Fruit fly (Drosophila melanogaster): ENCODE results near the gene CG13676.
A peak's percentile ranks its signal among the peaks of the same experiment; 100 is the strongest.

The CG13676 gene

dm6 chr3L:8110171-8110570 lies 41.4 kb downstream of the CG13676 start, which contains the start of gene Nulp1 (continued):
- TF ChIP-seq rgr (GFP tag; optimal IDR thresholded peaks at IDR 0.05): peak; percentile 63
- peak; percentile 31 for TF ChIP-seq Dif (GFP tag; optimal IDR thresholded peaks at IDR 0.05; ENCODE audit: partially characterized antibody)

dm6 chr3L:8108886-8109285 lies 42.7 kb downstream of the CG13676 start, which contains the start of gene fan:
TSS of gene fan (plus strand) at chr3L:8109132.
- TF ChIP-seq foxo (GFP tag; optimal IDR thresholded peaks at IDR 0.05) (no peak), br (GFP tag; optimal IDR thresholded peaks at IDR 0.05) (no peak), psq (GFP tag; optimal IDR thresholded peaks at IDR 0.05) (no peak), Dfd (GFP tag; optimal IDR thresholded peaks at IDR 0.05) (no peak), HLH106 (tag; optimal IDR thresholded peaks at IDR 0.05) (no peak), lola (GFP tag; optimal IDR thresholded peaks at IDR 0.05) (no peak), Vsx2 (GFP tag; optimal IDR thresholded peaks at IDR 0.05; ENCODE audit: partially characterized antibody) (no peak), sv (GFP tag; optimal IDR thresholded peaks at IDR 0.05) (no peak), woc (GFP tag; optimal IDR thresholded peaks at IDR 0.05) (no peak), Hr83 (GFP tag; optimal IDR thresholded peaks at IDR 0.05; ENCODE audit: poor library complexity, severe bottlenecking) (no peak), jim (GFP tag; optimal IDR thresholded peaks at IDR 0.05) (no peak), OdsH (GFP tag; optimal IDR thresholded peaks at IDR 0.05) (no peak), GATAd (GFP tag; optimal IDR thresholded peaks at IDR 0.05) (no peak), dsf (GFP tag; optimal IDR thresholded peaks at IDR 0.05; ENCODE audit: borderline replicate concordance) (no peak), CG32264 (GFP tag; optimal IDR thresholded peaks at IDR 0.05) (no peak), Myc (optimal IDR thresholded peaks at IDR 0.05) (no peak), Jra (GFP tag; optimal IDR thresholded peaks at IDR 0.05) (no peak), usp (GFP tag; optimal IDR thresholded peaks at IDR 0.05) (no peak)

- TF ChIP-seq woc (GFP tag; optimal IDR thresholded peaks at IDR 0.05) (no peak), CG9705 (GFP tag; optimal IDR thresholded peaks at IDR 0.05) (no peak), fru (GFP tag; optimal IDR thresholded peaks at IDR 0.05) (no peak), Hnf4 (GFP tag; optimal IDR thresholded peaks at IDR 0.05) (no peak), GATAd (GFP tag; optimal IDR thresholded peaks at IDR 0.05) (no peak), usp (GFP tag; optimal IDR thresholded peaks at IDR 0.05) (no peak), Dfd (GFP tag; optimal IDR thresholded peaks at IDR 0.05) (no peak), Rel (GFP tag; optimal IDR thresholded peaks at IDR 0.05) (no peak), Rel (tag; optimal IDR thresholded peaks at IDR 0.05) (no peak), dmrt93B (GFP tag; optimal IDR thresholded peaks at IDR 0.05) (no peak), pan (optimal IDR thresholded peaks at IDR 0.05) (no peak), Sp1 (GFP tag; optimal IDR thresholded peaks at IDR 0.05) (no peak), psq (GFP tag; optimal IDR thresholded peaks at IDR 0.05) (no peak), Hr78 (GFP tag; optimal IDR thresholded peaks at IDR 0.05) (no peak), CG32264 (GFP tag; optimal IDR thresholded peaks at IDR 0.05) (no peak), CrebA (GFP tag; optimal IDR thresholded peaks at IDR 0.05; ENCODE audit: borderline replicate concordance) (no peak), jim (GFP tag; optimal IDR thresholded peaks at IDR 0.05) (no peak), Hr83 (GFP tag; optimal IDR thresholded peaks at IDR 0.05; ENCODE audit: poor library complexity, severe bottlenecking) (no peak), brk (GFP tag; optimal IDR thresholded peaks at IDR 0.05) (no peak), rgr (GFP tag; optimal IDR thresholded peaks at IDR 0.05) (no peak)
These were observed 43.4 kb downstream of the CG13676 start for dm6 chr3L:8108201-8108600.

- TF ChIP-seq foxo (GFP tag; optimal IDR thresholded peaks at IDR 0.05): no peak
- no peak for TF ChIP-seq CG9705 (GFP tag; optimal IDR thresholded peaks at IDR 0.05)
- no peak for TF ChIP-seq rgr (GFP tag; optimal IDR thresholded peaks at IDR 0.05)
- no peak for TF ChIP-seq Sp1 (GFP tag; optimal IDR thresholded peaks at IDR 0.05)
- TF ChIP-seq Vsx2 (GFP tag; optimal IDR thresholded peaks at IDR 0.05; ENCODE audit: partially characterized antibody): no peak
These were observed 54.5 kb downstream of the CG13676 start for dm6 chr3L:8097101-8097500.

- no peak for TF ChIP-seq dsf (GFP tag; optimal IDR thresholded peaks at IDR 0.05; ENCODE audit: borderline replicate concordance)
- TF ChIP-seq rgr (GFP tag; optimal IDR thresholded peaks at IDR 0.05): peak; percentile 94
- TF ChIP-seq N (GFP tag; optimal IDR thresholded peaks at IDR 0.05): no peak
- TF ChIP-seq dl (GFP tag; optimal IDR thresholded peaks at IDR 0.05; ENCODE audit: insufficient read depth in 1 of 2, partially characterized antibody in 2 of 2): no peak
- TF ChIP-seq tai (GFP tag; optimal IDR thresholded peaks at IDR 0.05): no peak
- TF ChIP-seq Jra (GFP tag; optimal IDR thresholded peaks at IDR 0.05): peak; percentile 53
- peak; percentile 91 for TF ChIP-seq HLH106 (tag; optimal IDR thresholded peaks at IDR 0.05)
- TF ChIP-seq woc (GFP tag; optimal IDR thresholded peaks at IDR 0.05): peak; percentile 55
- TF ChIP-seq Dif (GFP tag; optimal IDR thresholded peaks at IDR 0.05; ENCODE audit: partially characterized antibody): no peak
- peak; percentile 91 for TF ChIP-seq Sp1 (GFP tag; optimal IDR thresholded peaks at IDR 0.05)
- peak; percentile 76 for TF ChIP-seq CrebA (GFP tag; optimal IDR thresholded peaks at IDR 0.05; ENCODE audit: borderline replicate concordance)
- TF ChIP-seq GATAd (GFP tag; optimal IDR thresholded peaks at IDR 0.05): no peak
- no peak for TF ChIP-seq Hr83 (GFP tag; optimal IDR thresholded peaks at IDR 0.05; ENCODE audit: poor library complexity, severe bottlenecking)
- peak; percentile 92 for TF ChIP-seq psq (GFP tag; optimal IDR thresholded peaks at IDR 0.05)
- no peak for TF ChIP-seq Dfd (GFP tag; optimal IDR thresholded peaks at IDR 0.05)
- peak; percentile 73 for TF ChIP-seq brk (GFP tag; optimal IDR thresholded peaks at IDR 0.05)
- no peak for TF ChIP-seq Hr78 (GFP tag; optimal IDR thresholded peaks at IDR 0.05)
- TF ChIP-seq ey (GFP tag; optimal IDR thresholded peaks at IDR 0.05): peak; percentile 79
- TF ChIP-seq usp (GFP tag; optimal IDR thresholded peaks at IDR 0.05): no peak
- TF ChIP-seq Rel (GFP tag; optimal IDR thresholded peaks at IDR 0.05): peak; percentile 47
- TF ChIP-seq Rel (tag; optimal IDR thresholded peaks at IDR 0.05): peak; percentile 43
- TF ChIP-seq foxo (GFP tag; optimal IDR thresholded peaks at IDR 0.05): peak in 1 of 2 experiments; percentile 95
- TF ChIP-seq sv (GFP tag; optimal IDR thresholded peaks at IDR 0.05): peak; percentile 87
- no peak for TF ChIP-seq jim (GFP tag; optimal IDR thresholded peaks at IDR 0.05)
- peak; percentile 90 for TF ChIP-seq CG9705 (GFP tag; optimal IDR thresholded peaks at IDR 0.05)
- peak; percentile 93 for TF ChIP-seq h (GFP tag; optimal IDR thresholded peaks at IDR 0.05)
- TF ChIP-seq Abd-B (GFP tag; optimal IDR thresholded peaks at IDR 0.05): no peak
- peak; percentile 83 for TF ChIP-seq Hnf4 (GFP tag; optimal IDR thresholded peaks at IDR 0.05)
These were observed 55.5 kb downstream of the CG13676 start for dm6 chr3L:8096106-8096558.
